Worm (Caenorhabditis elegans) whole organism, young adult: Measurements from ENCODE around the gene R07B7.10.

ENCODE experiments used
- B0035.1 ChIP-seq: sonication (generic microtip); optimal IDR thresholded peaks from 2 replicates; lab custom pipeline; 2016; ENCODE audit warnings: missing genetic modification characterization, mild to moderate bottlenecking, missing compliant biosample characterization, missing genotype, missing genetic modification reagents
- B0336.3 ChIP-seq: fragments of 200-800 bp; sonication (Bioruptor generic); IDR thresholded peaks from 2 replicates; pipeline ENCODE4 v1.3.6; 2022; ENCODE audit warnings: missing genetic modification characterization, missing compliant biosample characterization
- F22D6.2 ChIP-seq: sonication (generic microtip); optimal IDR thresholded peaks from 2 replicates; lab custom pipeline; 2016; ENCODE audit warnings: mild to moderate bottlenecking, missing genetic modification characterization, missing compliant biosample characterization
- Y67H2A.10 ChIP-seq: fragments of 200-800 bp; sonication (Bioruptor generic); conservative IDR thresholded peaks from 2 replicates; pipeline ENCODE4 v1.3.6; 2022; ENCODE audit warnings: missing genetic modification reagents, missing genetic modification characterization, missing compliant biosample characterization
- ama-1 ChIP-seq, 3 experiments: fragments of 150-350 bp in 1 of 3; sonication (generic microtip) in 2 of 3; optimal IDR thresholded peaks; 2 replicates each; lab custom pipeline; 2014 to 2018; ENCODE audit warnings: missing biosample characterization in 2 of 3, missing genetic modification characterization in 2 of 3, missing genetic modification reagents in 2 of 3
- athp-1 ChIP-seq: sonication (generic microtip); optimal IDR thresholded peaks from 2 replicates; lab custom pipeline; 2017; ENCODE audit warnings: mild to moderate bottlenecking, missing genetic modification characterization, missing compliant biosample characterization
- die-1 ChIP-seq: sonication (generic microtip); optimal IDR thresholded peaks from 2 replicates; lab custom pipeline; 2016; ENCODE audit warnings: missing genotype, mild to moderate bottlenecking, missing genetic modification characterization, missing compliant biosample characterization
- hlh-12 ChIP-seq: sonication (generic microtip); optimal IDR thresholded peaks from 2 replicates; lab custom pipeline; 2016; ENCODE audit warnings: missing genetic modification characterization, missing compliant biosample characterization
- pha-4 ChIP-seq: fragments of 150-350 bp; sonication (generic microtip); optimal IDR thresholded peaks from 2 replicates; lab custom pipeline; 2014; ENCODE audit warnings: missing biosample characterization, missing genetic modification reagents, missing genetic modification characterization

ce11 chrV:12038783-12039182 is 44.2 kb upstream of the R07B7.10 start:
- no peak for TF ChIP-seq B0035.1 (tag; lab: Kevin White, UChicago)
- TF ChIP-seq pha-4, result no peak
- no peak for TF ChIP-seq Y67H2A.10 (GFP tag; lab: Robert Waterston, UW)
- peak; percentile 57 for TF ChIP-seq ama-1 (optimal IDR thresholded peaks at IDR 0.05; lab: Kevin White, UChicago)
- TF ChIP-seq ama-1 (GFP tag; optimal IDR thresholded peaks at IDR 0.05; lab: Kevin White, UChicago), result no peak
- TF ChIP-seq athp-1, result no peak
- no peak for TF ChIP-seq F22D6.2 (tag; lab: Kevin White, UChicago)
- TF ChIP-seq hlh-12 (tag; lab: Kevin White, UChicago), result no peak
- TF ChIP-seq die-1, result no peak
- TF ChIP-seq B0336.3 (GFP tag; lab: Robert Waterston, UW), result no peak
